Worm (Caenorhabditis elegans): Measurements from ENCODE around the gene clec-260.

clec-260 gene

DNA sequence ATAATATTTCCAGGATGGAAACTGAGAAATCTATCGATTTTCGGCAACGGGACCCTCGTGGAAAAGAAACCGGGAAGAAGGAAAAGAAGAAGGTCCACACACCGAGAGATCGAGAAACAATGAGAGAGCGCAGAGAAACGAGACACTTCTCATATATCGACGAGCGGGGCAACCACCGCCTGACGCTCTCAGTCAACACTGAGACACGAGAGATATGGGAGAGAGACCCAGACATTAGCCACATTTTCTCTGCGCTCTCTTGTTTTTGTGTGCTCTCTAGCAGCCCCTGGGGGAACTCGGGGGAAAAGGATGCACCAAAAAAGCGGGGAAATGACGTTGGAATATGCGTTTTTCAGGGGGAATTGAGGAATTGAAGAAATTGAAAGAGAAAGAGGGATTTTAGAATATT is 19.6 kb upstream of the clec-260 start (continued):
- TF ChIP-seq cebp-1 (GFP tag; IDR thresholded peaks at IDR 0.05), result no peak
- TF ChIP-seq cebp-1 (tag; optimal IDR thresholded peaks at IDR 0.05), result peak; percentile 76
- TF ChIP-seq repo-1 (tag; optimal IDR thresholded peaks at IDR 0.05), result no peak
- 0 out of 2 replicates have a peak, but pooled peaks have one; percentile 52 for TF ChIP-seq C06A6.2 (GFP tag; conservative IDR thresholded peaks at IDR 0.05)
- TF ChIP-seq lin-54 (GFP tag; optimal IDR thresholded peaks at IDR 0.05), result no peak
- TF ChIP-seq ztf-28 (GFP tag; IDR thresholded peaks at IDR 0.05), result no peak
- TF ChIP-seq dpff-1 (tag; optimal IDR thresholded peaks at IDR 0.05), result no peak
- peak; percentile 67; the same call in 1 of the 2 replicates for TF ChIP-seq dox-1 (GFP tag; IDR thresholded peaks at IDR 0.05)
- TF ChIP-seq rcor-1 (GFP tag; IDR thresholded peaks at IDR 0.05), result peak; percentile 35; the same call in 1 of the 2 replicates
- TF ChIP-seq snpc-4 (GFP tag; optimal IDR thresholded peaks at IDR 0.05), result peak; percentile 48
- peak in 3 of 4 experiments; percentile 16 to 55 (median 17) for TF ChIP-seq snpc-4 (tag; optimal IDR thresholded peaks at IDR 0.05)
- no peak for TF ChIP-seq F49E8.2 (tag; optimal IDR thresholded peaks at IDR 0.05; ENCODE audit: insufficient read depth)
- no peak for TF ChIP-seq T07F8.4 (tag; optimal IDR thresholded peaks at IDR 0.05)

DNA sequence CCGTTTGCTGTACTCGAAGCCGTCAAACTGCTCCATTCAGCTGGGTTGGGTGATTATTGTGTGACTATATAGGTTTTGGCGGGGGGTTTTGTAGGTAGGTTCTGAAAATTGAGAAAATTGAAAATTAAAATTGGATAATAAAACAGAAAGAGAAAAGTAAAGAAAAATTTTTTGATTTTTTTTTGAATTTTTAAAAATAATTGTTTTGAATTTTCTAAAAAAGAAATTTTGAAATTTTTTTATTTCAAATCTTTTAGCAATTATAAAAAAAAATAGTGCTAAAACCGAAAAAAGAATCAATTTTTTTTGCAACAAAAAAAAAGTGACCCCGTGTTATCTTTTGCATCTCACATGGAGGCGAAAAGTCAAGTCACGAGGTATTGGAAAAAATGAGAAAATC is 18.3 kb upstream of the clec-260 start, which contains the start of gene unc-51:
Gene unc-51, minus strand, starts transcription at position 101 of the 400 bp plus-strand sequence.
- TF ChIP-seq dpff-1 (tag; optimal IDR thresholded peaks at IDR 0.05) (no peak), F39B2.1 (GFP tag; IDR thresholded peaks at IDR 0.05) (no peak), Y53G8AR.9 (GFP tag; conservative IDR thresholded peaks at IDR 0.05) (no peak), B0019.2 (GFP tag; conservative IDR thresholded peaks at IDR 0.05) (no peak), madf-10 (tag; optimal IDR thresholded peaks at IDR 0.05) (no peak), ztf-28 (GFP tag; IDR thresholded peaks at IDR 0.05) (no peak), tbp1 (GFP tag; optimal IDR thresholded peaks at IDR 0.05) (no peak), let-607 (tag; optimal IDR thresholded peaks at IDR 0.05) (no peak), nhr-27 (tag; optimal IDR thresholded peaks at IDR 0.05) (no peak), atf-7 (tag; optimal IDR thresholded peaks at IDR 0.05) (no peak), snpc-1.3 (tag; optimal IDR thresholded peaks at IDR 0.05; ENCODE audit: insufficient read depth) (no peak), dox-1 (GFP tag; IDR thresholded peaks at IDR 0.05) (no peak), F52B5.7 (tag; optimal IDR thresholded peaks at IDR 0.05) (no peak), gei-17 (GFP tag; optimal IDR thresholded peaks at IDR 0.05) (no peak), tbx-9 (tag; optimal IDR thresholded peaks at IDR 0.05; ENCODE audit: borderline replicate concordance) (no peak), pbrm-1 (GFP tag; IDR thresholded peaks at IDR 0.05) (no peak), nfya-2 (GFP tag; IDR thresholded peaks at IDR 0.05) (no peak), nhr-120 (GFP tag; IDR thresholded peaks at IDR 0.05) (no peak), D2030.7 (GFP tag; IDR thresholded peaks at IDR 0.05) (no peak)

DNA sequence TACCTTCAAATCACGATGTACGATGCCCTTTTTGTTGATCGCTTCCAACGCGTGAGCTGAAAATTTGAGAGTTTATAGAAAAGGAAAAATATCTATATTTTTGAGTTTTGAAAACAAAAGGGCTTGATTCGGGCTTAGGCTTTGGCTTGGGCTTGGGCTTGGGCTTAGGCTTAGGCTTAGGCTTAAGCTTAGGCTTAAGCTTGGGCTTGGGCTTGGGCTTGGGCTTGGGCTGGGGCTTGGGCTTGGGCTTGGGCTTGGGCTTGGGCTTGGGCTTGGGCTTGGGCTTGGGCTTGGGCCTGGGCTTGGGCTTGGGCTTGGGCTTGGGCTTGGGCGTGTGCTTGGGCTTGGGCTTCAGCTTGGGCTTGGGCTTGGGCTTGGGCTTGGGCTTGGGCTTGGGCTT is 16.1 kb upstream of the clec-260 start:
- TF ChIP-seq F23B12.7 (tag; optimal IDR thresholded peaks at IDR 0.05; ENCODE audit: insufficient read depth) (no peak), nhr-120 (GFP tag; IDR thresholded peaks at IDR 0.05) (no peak), ceh-79 (tag; optimal IDR thresholded peaks at IDR 0.05) (no peak), hmg-20 (GFP tag; IDR thresholded peaks at IDR 0.05) (no peak), cebp-2 (GFP tag; IDR thresholded peaks at IDR 0.05) (no peak), aptf-3 (GFP tag; IDR thresholded peaks at IDR 0.05) (no peak), Y53F4B.3 (GFP tag; IDR thresholded peaks at IDR 0.05) (no peak), egrh-3 (GFP tag; IDR thresholded peaks at IDR 0.05) (peak; percentile 33; the same call in 1 of the 2 replicates), zfh-2 (GFP tag; conservative IDR thresholded peaks at IDR 0.05) (peak; percentile 70)
